Fruit fly (Drosophila melanogaster): ENCODE measurements around the gene Cpr64Ac.

Cpr64Ac gene

DNA sequence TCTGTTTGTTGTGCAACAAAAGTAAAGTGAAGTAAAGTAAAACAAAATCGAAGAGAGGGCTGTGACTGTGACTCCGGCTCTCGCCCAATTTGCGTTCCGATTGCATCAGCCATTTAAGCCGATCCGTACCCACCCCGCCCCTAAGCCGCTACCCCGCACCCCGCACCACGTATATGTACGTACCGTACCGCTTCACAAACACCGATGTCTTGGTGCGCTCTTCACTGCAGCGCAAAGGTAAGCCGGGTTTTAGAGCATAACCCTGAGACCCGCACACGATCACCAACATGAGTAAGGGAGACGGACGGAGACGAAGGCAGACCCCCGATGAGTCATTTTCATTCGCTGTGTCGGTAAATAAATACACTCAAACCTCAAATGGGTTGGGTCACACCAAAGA, 19.5 kb upstream of the Cpr64Ac start (continued):
- no peak for TF ChIP-seq nom (GFP tag; optimal IDR thresholded peaks at IDR 0.05)
- no peak for TF ChIP-seq CG33557 (GFP tag; optimal IDR thresholded peaks at IDR 0.05)
- TF ChIP-seq Kr (GFP tag; optimal IDR thresholded peaks at IDR 0.05): peak; percentile 34
- TF ChIP-seq Deaf1 (tag; optimal IDR thresholded peaks at IDR 0.05): peak; percentile 43
- TF ChIP-seq CG6272 (GFP tag; IDR thresholded peaks at IDR 0.05): 0 out of 2 replicates have a peak, but pooled peaks have one; percentile 32
- TF ChIP-seq da (GFP tag; optimal IDR thresholded peaks at IDR 0.05): no peak
- peak; percentile 28 for TF ChIP-seq CG6813 (GFP tag; optimal IDR thresholded peaks at IDR 0.05)
- peak; percentile 64 for TF ChIP-seq CG15479 (GFP tag; optimal IDR thresholded peaks at IDR 0.05)
- peak; percentile 42; the same call in 1 of the 2 replicates for TF ChIP-seq Xrp1 (GFP tag; IDR thresholded peaks at IDR 0.05)
- no peak for TF ChIP-seq fd102C (GFP tag; optimal IDR thresholded peaks at IDR 0.05)
- no peak for TF ChIP-seq ro (GFP tag; IDR thresholded peaks at IDR 0.05)
- TF ChIP-seq kni (GFP tag; optimal IDR thresholded peaks at IDR 0.05): peak; percentile 97
- TF ChIP-seq zf30C (GFP tag; optimal IDR thresholded peaks at IDR 0.05): peak; percentile 39
- TF ChIP-seq oc (tag; optimal IDR thresholded peaks at IDR 0.05): peak; percentile 98
- TF ChIP-seq CG10543 (GFP tag; optimal IDR thresholded peaks at IDR 0.05): peak; percentile 11
- TF ChIP-seq vvl (GFP tag; IDR thresholded peaks at IDR 0.05): peak; percentile 53; the same call in 1 of the 2 replicates
- peak; percentile 62 for TF ChIP-seq Nf-YB (GFP tag; optimal IDR thresholded peaks at IDR 0.05)
- TF ChIP-seq CG2199 (GFP tag; IDR thresholded peaks at IDR 0.05): peak; percentile 61; the same call in 1 of the 3 replicates
- no peak for TF ChIP-seq jing (GFP tag; optimal IDR thresholded peaks at IDR 0.05)
- peak; percentile 56; the same call in 1 of the 3 replicates for TF ChIP-seq ci (GFP tag; IDR thresholded peaks at IDR 0.05)
- no peak for TF ChIP-seq cwo (GFP tag; optimal IDR thresholded peaks at IDR 0.05)
- TF ChIP-seq dimm (GFP tag; IDR thresholded peaks at IDR 0.05): no peak
- 0 out of 2 replicates have a peak, but pooled peaks have one; percentile 23 for TF ChIP-seq bbx (GFP tag; IDR thresholded peaks at IDR 0.05; ENCODE audit: partially characterized antibody)
- no peak for TF ChIP-seq CG3726 (GFP tag; IDR thresholded peaks at IDR 0.05)

DNA sequence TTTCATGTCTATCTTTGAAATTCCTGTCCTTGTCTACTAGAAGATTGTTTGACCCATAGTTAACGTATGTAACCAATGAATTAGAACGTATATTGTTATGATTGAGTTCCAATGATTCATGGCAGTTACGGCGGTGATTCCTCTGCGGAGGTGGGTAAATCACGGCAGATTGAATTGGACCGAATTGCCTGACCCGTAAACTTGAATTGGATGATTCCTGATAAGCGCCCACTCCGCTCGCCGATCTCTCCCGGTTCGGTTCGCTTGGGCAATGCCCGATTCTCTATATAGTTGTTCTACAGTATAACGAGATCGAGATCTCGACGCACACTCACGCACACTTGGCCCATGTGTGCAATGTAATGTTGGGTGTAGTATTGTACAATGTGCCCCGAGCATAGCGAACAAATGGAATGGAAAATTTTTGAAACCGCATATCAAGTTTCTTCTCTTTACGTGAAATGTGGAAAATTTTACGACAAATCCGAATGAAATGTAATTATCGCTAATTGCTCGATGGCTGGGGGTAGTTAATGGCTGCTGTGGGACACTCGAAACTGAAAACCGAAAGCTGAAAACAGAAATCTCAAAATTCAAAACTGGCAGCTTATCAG, 18.8 kb upstream of the Cpr64Ac start:
- TF ChIP-seq ci (GFP tag; IDR thresholded peaks at IDR 0.05) (0 out of 3 replicates have a peak, but pooled peaks have one; percentile 21), crc (GFP tag; optimal IDR thresholded peaks at IDR 0.05) (no peak), gfzf (GFP tag; optimal IDR thresholded peaks at IDR 0.05) (no peak), HLH3B (GFP tag; IDR thresholded peaks at IDR 0.05) (0 out of 2 replicates have a peak, but pooled peaks have one; percentile 8), H15 (GFP tag; IDR thresholded peaks at IDR 0.05) (no peak), da (GFP tag; optimal IDR thresholded peaks at IDR 0.05) (no peak), corto (GFP tag; optimal IDR thresholded peaks at IDR 0.05) (no peak), CG15479 (GFP tag; optimal IDR thresholded peaks at IDR 0.05) (no peak), sug (tag; optimal IDR thresholded peaks at IDR 0.05) (peak; percentile 86), CG1529 (GFP tag; optimal IDR thresholded peaks at IDR 0.05) (no peak), CG2199 (GFP tag; IDR thresholded peaks at IDR 0.05) (peak; percentile 51; the same call in 1 of the 3 replicates), crol (GFP tag; IDR thresholded peaks at IDR 0.05) (peak; percentile 21; the same call in 1 of the 2 replicates), abd-A (tag; optimal IDR thresholded peaks at IDR 0.05) (peak; percentile 8), ara (GFP tag; IDR thresholded peaks at IDR 0.05) (0 out of 2 replicates have a peak, but pooled peaks have one; percentile 5), sens (GFP tag) (peak; percentile 17), cg (GFP tag; optimal IDR thresholded peaks at IDR 0.05) (peak; percentile 36), twi (tag; optimal IDR thresholded peaks at IDR 0.05) (peak; percentile 71), chinmo (GFP tag; IDR thresholded peaks at IDR 0.05; ENCODE audit: partially characterized antibody) (0 out of 4 replicates have a peak, but pooled peaks have one; percentile 15), CG14441 (GFP tag; IDR thresholded peaks at IDR 0.05) (0 out of 2 replicates have a peak, but pooled peaks have one; percentile 5), grn (GFP tag; optimal IDR thresholded peaks at IDR 0.05) (peak; percentile 15), CG34376 (GFP tag; optimal IDR thresholded peaks at IDR 0.05) (peak; percentile 86)

All from whole organism, embryonic.